Fruit fly (Drosophila melanogaster) whole organism, wandering third instar larva: ENCODE measurements around the gene CG5151.
A peak's percentile ranks its signal among the peaks of the same experiment; 100 is the strongest.

Experiments used
- GATAd ChIP-seq: sonication (Bioruptor generic); optimal IDR thresholded peaks from 2 replicates; lab custom pipeline; 2016; ENCODE audit warnings: missing biosample characterization, missing genetic modification characterization
- Hr78 ChIP-seq: fragments of >200 bp; optimal IDR thresholded peaks from 2 replicates; lab custom pipeline; 2017; ENCODE audit warnings: missing biosample characterization, missing genetic modification characterization
- Rel ChIP-seq, 2 experiments: fragments of 200-800 bp; sonication (Bioruptor generic) in 1 of 2; optimal IDR thresholded peaks; 2 replicates in 1 of 2; 3 replicates in 1 of 2; lab custom pipeline; 2016 to 2019; ENCODE audit warnings: mild to moderate bottlenecking in 2 of 2, missing biosample characterization in 2 of 2, missing genetic modification characterization in 2 of 2, moderate library complexity in 1 of 2
- Sp1 ChIP-seq: fragments of 200-800 bp; sonication (Bioruptor generic); optimal IDR thresholded peaks from 3 replicates; lab custom pipeline; 2019; ENCODE audit warnings: missing biosample characterization, mild to moderate bottlenecking, missing genetic modification characterization, moderate library complexity
- Vsx2 ChIP-seq: fragments of 200-300, 225-300 bp; sonication (Bioruptor generic); optimal IDR thresholded peaks from 2 replicates; lab custom pipeline; 2018; ENCODE audit warnings: missing biosample characterization, missing genetic modification characterization; ENCODE audit not compliant: partially characterized antibody
- dsf ChIP-seq: sonication (Bioruptor generic); optimal IDR thresholded peaks from 2 replicates; lab custom pipeline; 2016; ENCODE audit warnings: missing biosample characterization, missing genetic modification characterization, borderline replicate concordance
- fru ChIP-seq: fragments of 200-800 bp; sonication (Bioruptor generic); optimal IDR thresholded peaks from 3 replicates; lab custom pipeline; 2016; ENCODE audit warnings: missing biosample characterization, mild to moderate bottlenecking, missing genetic modification characterization
- pan ChIP-seq: fragments of >200 bp; optimal IDR thresholded peaks from 2 replicates; lab custom pipeline; 2017
- psq ChIP-seq: fragments of 200-800 bp; sonication (Bioruptor generic); optimal IDR thresholded peaks from 3 replicates; lab custom pipeline; 2017; ENCODE audit warnings: missing biosample characterization, mild to moderate bottlenecking, missing genetic modification characterization, moderate library complexity
- sage ChIP-seq: fragments of 200-800 bp; sonication (Bioruptor generic); optimal IDR thresholded peaks from 2 replicates; lab custom pipeline; 2016; ENCODE audit warnings: missing biosample characterization, mild to moderate bottlenecking, missing genetic modification characterization
- usp ChIP-seq: fragments of >200 bp; optimal IDR thresholded peaks from 2 replicates; lab custom pipeline; 2017; ENCODE audit warnings: missing biosample characterization, missing genetic modification characterization

DNA sequence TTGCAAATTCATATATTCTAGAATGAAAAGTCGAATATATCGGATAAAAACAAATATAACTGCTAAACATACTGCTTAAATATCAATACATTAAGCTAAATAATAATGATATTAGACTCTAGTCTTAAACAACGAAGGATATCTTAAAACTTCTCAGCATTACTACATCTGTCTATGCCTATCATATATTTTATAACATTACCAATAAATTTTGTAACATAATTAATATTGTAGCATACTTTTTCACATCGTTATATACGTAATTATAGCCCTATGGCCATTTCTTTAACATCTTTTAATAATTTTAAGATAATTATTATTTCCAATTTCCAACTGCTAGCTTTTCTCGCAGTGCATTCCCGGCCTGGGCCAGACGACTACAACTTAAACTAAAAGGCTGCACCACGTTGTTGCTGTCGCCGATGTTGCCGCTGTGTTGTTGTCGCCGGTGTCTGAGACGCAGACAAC, 8.3 kb upstream of the CG5151 start:
- TF ChIP-seq pan (lab: Kevin White, UChicago): no peak
- no peak for TF ChIP-seq GATAd (GFP tag; lab: Kevin White, UChicago)
- no peak for TF ChIP-seq dsf (GFP tag; lab: Kevin White, UChicago)
- no peak for TF ChIP-seq Hr78 (GFP tag; lab: Kevin White, UChicago)
- peak; percentile 63 for TF ChIP-seq fru
- peak; percentile 82 for TF ChIP-seq Sp1 (GFP tag; lab: Kevin White, UChicago)
- peak; percentile 71 for TF ChIP-seq psq (GFP tag; lab: Kevin White, UChicago)
- TF ChIP-seq Rel (GFP tag; optimal IDR thresholded peaks at IDR 0.05; lab: Kevin White, UChicago): peak; percentile 19
- TF ChIP-seq Rel (tag; optimal IDR thresholded peaks at IDR 0.05; lab: Kevin White, UChicago): no peak
- no peak for TF ChIP-seq sage (GFP tag; lab: Kevin White, UChicago)
- no peak for TF ChIP-seq usp
- TF ChIP-seq Vsx2 (GFP tag; lab: Kevin White, UChicago): no peak
